Worm (Caenorhabditis elegans) whole organism, late embryonic: ENCODE data around the gene Y27F2A.6.
"Not testable (repeated sequence)": the region's sequence is repeated elsewhere in the genome, so short reads cannot be mapped to it uniquely, and the experiment has no call there.

Experiments
- C08G9.2 ChIP-seq: sonication (generic microtip); optimal IDR thresholded peaks from 2 replicates; lab custom pipeline; 2016; ENCODE audit warnings: mild to moderate bottlenecking, missing genetic modification characterization, moderate library complexity, missing compliant biosample characterization
- C38D4.7 ChIP-seq: fragments of 200-800 bp; sonication (Bioruptor generic); optimal IDR thresholded peaks from 2 replicates; lab custom pipeline; 2018; ENCODE audit warnings: mild to moderate bottlenecking, missing genetic modification characterization, moderate library complexity, missing compliant biosample characterization
- K02D7.2 ChIP-seq: sonication (generic microtip); optimal IDR thresholded peaks from 2 replicates; lab custom pipeline; 2017; ENCODE audit warnings: mild to moderate bottlenecking, missing genetic modification characterization, missing compliant biosample characterization
- K09A11.1 ChIP-seq: sonication (generic microtip); optimal IDR thresholded peaks from 2 replicates; lab custom pipeline; 2017; ENCODE audit warnings: antibody characterized with exemption, mild to moderate bottlenecking, missing genetic modification characterization, missing compliant biosample characterization; ENCODE audit not compliant: insufficient read depth
- T23F11.4 ChIP-seq: fragments of 200-800 bp; sonication (Bioruptor generic); optimal IDR thresholded peaks from 2 replicates; lab custom pipeline; 2018; ENCODE audit warnings: mild to moderate bottlenecking, missing genetic modification characterization, missing compliant biosample characterization
- Y22D7AL.16 ChIP-seq: sonication (generic microtip); optimal IDR thresholded peaks from 2 replicates; lab custom pipeline; 2016; ENCODE audit warnings: missing genetic modification characterization, missing compliant biosample characterization
- ahr-1 ChIP-seq: sonication (generic microtip); optimal IDR thresholded peaks from 2 replicates; lab custom pipeline; 2016; ENCODE audit warnings: missing genetic modification characterization, missing compliant biosample characterization
- ceh-14 ChIP-seq: sonication (generic microtip); optimal IDR thresholded peaks from 2 replicates; lab custom pipeline; 2016; ENCODE audit warnings: missing genotype, missing genetic modification characterization, missing compliant biosample characterization
- ceh-19 ChIP-seq: fragments of 200-800 bp; sonication (Bioruptor generic); optimal IDR thresholded peaks from 2 replicates; lab custom pipeline; 2018; ENCODE audit warnings: mild to moderate bottlenecking, missing genetic modification characterization, missing compliant biosample characterization
- ceh-2 ChIP-seq: sonication (generic microtip); optimal IDR thresholded peaks from 2 replicates; lab custom pipeline; 2016; ENCODE audit warnings: missing genotype, missing genetic modification characterization, missing compliant biosample characterization
- ceh-30 ChIP-seq: fragments of 150-350 bp; optimal IDR thresholded peaks from 2 replicates; lab custom pipeline; 2014; ENCODE audit warnings: missing biosample characterization, missing genetic modification characterization
- ceh-6 ChIP-seq: fragments of 200-800 bp; sonication (Bioruptor generic); optimal IDR thresholded peaks from 2 replicates; lab custom pipeline; 2018; ENCODE audit warnings: mild to moderate bottlenecking, missing genetic modification characterization, missing compliant biosample characterization
- ceh-9 ChIP-seq: sonication (generic microtip); optimal IDR thresholded peaks from 2 replicates; lab custom pipeline; 2016; ENCODE audit warnings: mild to moderate bottlenecking, missing genetic modification characterization, inconsistent platforms, missing compliant biosample characterization
- che-1 ChIP-seq: sonication (generic microtip); optimal IDR thresholded peaks from 2 replicates; lab custom pipeline; 2016; ENCODE audit warnings: mild to moderate bottlenecking, missing genetic modification characterization, missing compliant biosample characterization
- dmd-4 ChIP-seq: sonication (generic microtip); optimal IDR thresholded peaks from 2 replicates; lab custom pipeline; 2016; ENCODE audit warnings: borderline replicate concordance, missing genetic modification characterization, missing compliant biosample characterization
- dve-1 ChIP-seq: sonication (generic microtip); optimal IDR thresholded peaks from 2 replicates; lab custom pipeline; 2017; ENCODE audit warnings: antibody characterized with exemption, mild to moderate bottlenecking, missing genetic modification characterization, missing compliant biosample characterization
- ets-4 ChIP-seq: sonication (generic microtip); optimal IDR thresholded peaks from 2 replicates; lab custom pipeline; 2016; ENCODE audit warnings: missing genetic modification characterization, missing compliant biosample characterization
- eyg-1 ChIP-seq: sonication (generic microtip); optimal IDR thresholded peaks from 2 replicates; lab custom pipeline; 2016; ENCODE audit warnings: missing genotype, missing genetic modification characterization, missing compliant biosample characterization
- hlh-13 ChIP-seq: fragments of 200-800 bp; sonication (Bioruptor generic); optimal IDR thresholded peaks from 2 replicates; lab custom pipeline; 2018; ENCODE audit warnings: mild to moderate bottlenecking, missing genetic modification characterization, missing compliant biosample characterization
- hlh-15 ChIP-seq: sonication (generic microtip); optimal IDR thresholded peaks from 2 replicates; lab custom pipeline; 2016; ENCODE audit warnings: missing genetic modification characterization, missing compliant biosample characterization
- hlh-30 ChIP-seq: sonication (generic microtip); optimal IDR thresholded peaks from 2 replicates; lab custom pipeline; 2017; ENCODE audit warnings: antibody characterized with exemption, missing genetic modification characterization, missing compliant biosample characterization; ENCODE audit not compliant: insufficient read depth
- hlh-8 ChIP-seq: sonication (generic microtip); optimal IDR thresholded peaks from 2 replicates; lab custom pipeline; 2016; ENCODE audit warnings: missing genotype, missing genetic modification characterization, missing compliant biosample characterization
- lin-11 ChIP-seq: fragments of 200-800 bp; sonication (Bioruptor generic); optimal IDR thresholded peaks from 2 replicates; lab custom pipeline; 2018; ENCODE audit warnings: mild to moderate bottlenecking, missing genetic modification characterization, missing compliant biosample characterization
- madf-2 ChIP-seq: sonication (generic microtip); optimal IDR thresholded peaks from 2 replicates; lab custom pipeline; 2017; ENCODE audit warnings: missing genetic modification characterization, missing compliant biosample characterization
- mec-3 ChIP-seq: sonication (generic microtip); optimal IDR thresholded peaks from 2 replicates; lab custom pipeline; 2016; ENCODE audit warnings: borderline replicate concordance, missing genetic modification characterization, missing compliant biosample characterization
- npax-4 ChIP-seq: sonication (generic microtip); optimal IDR thresholded peaks from 2 replicates; lab custom pipeline; 2016; ENCODE audit warnings: missing genetic modification characterization, missing compliant biosample characterization
- odd-2 ChIP-seq: sonication (generic microtip); optimal IDR thresholded peaks from 2 replicates; lab custom pipeline; 2017; ENCODE audit warnings: antibody characterized with exemption, mild to moderate bottlenecking, missing genetic modification characterization, missing compliant biosample characterization
- pat-9 ChIP-seq: fragments of 200-800 bp; sonication (Bioruptor generic); optimal IDR thresholded peaks from 2 replicates; lab custom pipeline; 2018; ENCODE audit warnings: mild to moderate bottlenecking, missing genetic modification characterization, moderate library complexity, missing compliant biosample characterization
- pha-2 ChIP-seq: sonication (generic microtip); optimal IDR thresholded peaks from 2 replicates; lab custom pipeline; 2017; ENCODE audit warnings: mild to moderate bottlenecking, missing genetic modification characterization, missing compliant biosample characterization
- pha-4 ChIP-seq: fragments of 150-350 bp; optimal IDR thresholded peaks from 2 replicates; lab custom pipeline; 2018; ENCODE audit warnings: missing biosample characterization, missing genetic modification reagents, missing genetic modification characterization
- pros-1 ChIP-seq: fragments of 150-350 bp; optimal IDR thresholded peaks from 2 replicates; lab custom pipeline; 2014; ENCODE audit warnings: missing biosample characterization, missing genetic modification reagents, missing genetic modification characterization
- ref-2 ChIP-seq: sonication (generic microtip); optimal IDR thresholded peaks from 2 replicates; lab custom pipeline; 2016; ENCODE audit warnings: missing genetic modification characterization, missing compliant biosample characterization
- sdc-2 ChIP-seq: sonication (generic microtip); optimal IDR thresholded peaks from 2 replicates; lab custom pipeline; 2016; ENCODE audit warnings: missing genotype, missing genetic modification characterization, missing compliant biosample characterization
- sox-4 ChIP-seq: sonication (generic microtip); optimal IDR thresholded peaks from 2 replicates; lab custom pipeline; 2017; ENCODE audit warnings: mild to moderate bottlenecking, missing genetic modification characterization, inconsistent platforms, missing compliant biosample characterization
- syd-9 ChIP-seq: sonication (generic microtip); optimal IDR thresholded peaks from 2 replicates; lab custom pipeline; 2016; ENCODE audit warnings: mild to moderate bottlenecking, missing genetic modification characterization, moderate library complexity, missing compliant biosample characterization
- tbx-7 ChIP-seq: sonication (generic microtip); optimal IDR thresholded peaks from 2 replicates; lab custom pipeline; 2016; ENCODE audit warnings: missing genotype, missing genetic modification characterization, missing compliant biosample characterization
- ttx-3 ChIP-seq: sonication (generic microtip); optimal IDR thresholded peaks from 2 replicates; lab custom pipeline; 2016; ENCODE audit warnings: missing genetic modification reagents, missing genetic modification characterization, missing compliant biosample characterization
- unc-3 ChIP-seq, 2 experiments: fragments of 200-800 bp in 1 of 2; sonication (Bioruptor generic) in 1 of 2; sonication (generic microtip) in 1 of 2; conservative IDR thresholded peaks in 1 of 2; optimal IDR thresholded peaks in 1 of 2; 2 replicates each; pipeline versions ENCODE4 v1.3.6 to Lab custom; 2016 to 2022; ENCODE audit warnings: missing compliant biosample characterization in 2 of 2, missing genetic modification characterization in 2 of 2, missing genetic modification reagents in 1 of 2
- unc-42 ChIP-seq: sonication (generic microtip); optimal IDR thresholded peaks from 2 replicates; lab custom pipeline; 2016; ENCODE audit warnings: missing genotype, missing genetic modification characterization, missing compliant biosample characterization
- unc-86 ChIP-seq: sonication (generic microtip); optimal IDR thresholded peaks from 2 replicates; lab custom pipeline; 2016; ENCODE audit warnings: missing genetic modification characterization, missing compliant biosample characterization
- zip-5 ChIP-seq: sonication (generic microtip); optimal IDR thresholded peaks from 2 replicates; lab custom pipeline; 2016; ENCODE audit warnings: missing genetic modification characterization, missing compliant biosample characterization

The Y27F2A.6 gene

DNA sequence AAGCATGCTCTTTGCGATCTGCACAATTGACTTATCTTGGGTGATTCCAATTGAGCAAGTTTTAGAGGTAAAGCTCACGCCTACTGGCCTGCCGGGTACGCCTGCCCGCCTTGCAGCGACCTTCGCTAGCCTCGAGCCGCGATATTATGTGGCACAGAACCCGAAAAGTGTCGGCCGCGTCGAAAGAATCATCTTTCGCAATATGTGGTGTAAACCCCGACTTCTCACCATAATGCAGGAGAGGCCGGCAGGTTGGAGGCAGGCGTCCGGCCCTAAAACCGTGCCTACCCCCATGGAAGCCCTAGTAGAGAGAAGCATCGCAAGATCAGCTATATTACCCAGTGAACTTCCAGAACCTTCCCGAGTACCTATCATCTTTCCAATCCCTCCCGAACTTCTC, 2.6 kb upstream of the Y27F2A.6 start:
- no peak for TF ChIP-seq unc-86 (tag; lab: Kevin White, UChicago)
- no peak for TF ChIP-seq ets-4
- no peak for TF ChIP-seq pha-4 (tag; lab: Kevin White, UChicago)
- TF ChIP-seq K09A11.1 (tag; lab: Kevin White, UChicago), result no peak
- no peak for TF ChIP-seq Y22D7AL.16 (tag; lab: Kevin White, UChicago)
- TF ChIP-seq hlh-8 (tag; lab: Kevin White, UChicago), result no peak
- TF ChIP-seq zip-5, result no peak
- no peak for TF ChIP-seq hlh-30
- TF ChIP-seq ceh-9 (tag; lab: Kevin White, UChicago), result no peak
- no peak for TF ChIP-seq K02D7.2 (tag; lab: Kevin White, UChicago)
- TF ChIP-seq ceh-30, result no peak
- TF ChIP-seq pros-1 (tag; lab: Kevin White, UChicago), result no peak
- no peak for TF ChIP-seq C38D4.7 (GFP tag; lab: Kevin White, UChicago)
- no peak for TF ChIP-seq sdc-2 (tag; lab: Kevin White, UChicago)
- TF ChIP-seq syd-9 (tag; lab: Kevin White, UChicago), result no peak
- TF ChIP-seq lin-11 (tag; lab: Kevin White, UChicago), result no peak

- TF ChIP-seq unc-3 (GFP tag; conservative IDR thresholded peaks at IDR 0.05; lab: Robert Waterston, UW); unc-3 (tag; optimal IDR thresholded peaks at IDR 0.05; lab: Kevin White, UChicago); npax-4 (tag; lab: Kevin White, UChicago); mec-3: not testable (repeated sequence)
Measured at ce11 chrII:3184858-3185257, 1.7 kb upstream of the Y27F2A.6 start, which contains the start of gene sri-78. Gene sri-78, plus strand, starts transcription at chrII:3185158.

DNA sequence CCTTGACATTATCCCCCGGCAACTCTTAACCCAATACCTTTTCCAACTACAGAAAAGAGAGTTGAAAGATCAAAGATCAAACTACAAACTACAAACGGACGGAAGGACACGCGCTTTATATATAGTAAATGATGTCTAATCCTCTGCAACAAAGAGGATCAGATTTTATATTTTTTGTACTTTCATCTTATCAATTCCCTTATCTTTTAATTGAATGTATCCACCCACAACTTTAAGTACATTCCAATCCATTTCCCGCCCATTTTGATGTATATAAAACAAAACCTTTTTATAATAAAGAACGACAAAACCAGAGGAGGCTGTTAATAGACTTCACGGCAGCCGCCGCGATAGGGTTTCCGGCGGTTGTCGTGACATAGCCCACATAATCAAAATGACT, 5.5 kb downstream of the Y27F2A.6 start, which contains the start of gene sri-40:
Gene sri-40 (plus strand): TSS at position 301 of the 400 bp plus-strand sequence.
- TF ChIP-seq dve-1, ceh-14, che-1 (tag; lab: Kevin White, UChicago): not testable (repeated sequence)
- TF ChIP-seq, all 69 proteins: peak for 0; not testable (repeated sequence) for 69

DNA sequence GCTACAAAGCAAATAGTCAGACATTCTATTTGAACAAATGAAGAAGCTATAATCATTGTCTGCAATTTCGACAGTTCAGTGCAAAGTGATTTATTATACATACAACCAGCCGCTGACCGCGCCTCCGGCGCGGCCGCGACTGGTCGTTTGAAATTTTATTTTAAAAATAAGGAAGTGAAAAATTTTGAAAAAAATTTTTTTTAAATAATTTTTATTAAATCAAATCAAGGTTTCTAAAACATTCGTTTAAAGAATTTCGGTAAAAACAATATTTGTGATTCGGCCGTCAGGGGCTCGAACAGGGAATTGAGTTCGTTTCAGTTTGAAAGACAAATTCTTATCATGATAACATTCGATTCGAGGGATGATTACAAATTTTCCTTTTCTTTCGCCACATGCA, 11.0 kb downstream of the Y27F2A.6 start, which contains the start of gene Y27F2A.10:
Gene Y27F2A.10 (minus strand): TSS at position 101 of the 400 bp plus-strand sequence.
- TF ChIP-seq unc-86 (tag; lab: Kevin White, UChicago) (no peak), ets-4 (no peak), ceh-19 (GFP tag; lab: Kevin White, UChicago) (no peak), unc-42 (no peak), eyg-1 (tag; lab: Kevin White, UChicago) (no peak), sox-4 (tag; lab: Kevin White, UChicago) (no peak), hlh-15 (tag; lab: Kevin White, UChicago) (no peak), madf-2 (no peak), Y22D7AL.16 (tag; lab: Kevin White, UChicago) (no peak), npax-4 (tag; lab: Kevin White, UChicago) (no peak), ref-2 (tag; lab: Kevin White, UChicago) (no peak), dmd-4 (tag; lab: Kevin White, UChicago) (no peak), odd-2 (tag; lab: Kevin White, UChicago) (no peak), ceh-6 (GFP tag; lab: Kevin White, UChicago) (no peak), zip-5 (no peak), syd-9 (tag; lab: Kevin White, UChicago) (no peak), tbx-7 (tag; lab: Kevin White, UChicago) (no peak)
- TF ChIP-seq, all 69 proteins: peak for 0

DNA sequence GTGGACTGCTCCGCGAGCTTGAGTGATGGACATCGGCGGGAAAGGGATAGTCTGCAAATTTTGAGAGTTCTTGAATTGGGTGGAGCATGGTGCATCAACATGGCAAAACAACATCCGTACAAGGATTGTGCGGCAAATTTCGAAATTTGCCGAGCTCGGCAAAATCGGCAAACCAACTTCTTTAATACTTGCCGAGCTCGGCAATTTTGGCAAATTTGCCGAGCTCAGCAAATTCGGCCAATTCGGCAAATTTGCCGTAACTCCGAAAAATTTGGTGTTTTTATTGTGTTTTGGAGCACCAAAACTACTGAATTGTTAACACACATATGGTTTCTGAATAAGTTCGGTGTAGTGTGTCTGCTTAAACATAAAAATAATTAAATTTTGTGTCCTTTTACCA, 13.1 kb downstream of the Y27F2A.6 start, which contains the start of gene fbxc-55:
Gene fbxc-55 (minus strand): TSS at position 101 of the 400 bp plus-strand sequence.
- TF ChIP-seq pat-9 (tag; lab: Kevin White, UChicago), result no peak
- TF ChIP-seq ttx-3 (tag; lab: Kevin White, UChicago), result no peak
- TF ChIP-seq hlh-13, result no peak
- no peak for TF ChIP-seq T23F11.4
- no peak for TF ChIP-seq C08G9.2
- no peak for TF ChIP-seq ahr-1 (tag; lab: Kevin White, UChicago)
- no peak for TF ChIP-seq hlh-15 (tag; lab: Kevin White, UChicago)
- TF ChIP-seq syd-9 (tag; lab: Kevin White, UChicago), result no peak
- TF ChIP-seq hlh-30, result no peak
- TF ChIP-seq che-1 (tag; lab: Kevin White, UChicago), result no peak
- no peak for TF ChIP-seq dmd-4 (tag; lab: Kevin White, UChicago)
- no peak for TF ChIP-seq K02D7.2 (tag; lab: Kevin White, UChicago)
- no peak for TF ChIP-seq pha-2
- TF ChIP-seq ceh-2, result no peak
- TF ChIP-seq ceh-14 (tag; lab: Kevin White, UChicago), result no peak
